Worm (Caenorhabditis elegans) whole organism, L4 larva: Measurements from ENCODE around the gene ztf-1.
A peak's percentile ranks its signal among the peaks of the same experiment; 100 is the strongest.

Source experiments
- F49E8.2 ChIP-seq: sonication (generic microtip); optimal IDR thresholded peaks from 2 replicates; lab custom pipeline; 2016; ENCODE audit warnings: missing compliant biosample characterization, mild to moderate bottlenecking, missing genetic modification characterization, borderline replicate concordance
- daf-12 ChIP-seq: fragments of 150-350 bp; optimal IDR thresholded peaks from 2 replicates; lab custom pipeline; 2014; ENCODE audit warnings: missing biosample characterization, missing genetic modification reagents, missing genetic modification characterization
- daf-16 ChIP-seq, 3 experiments: sonication (generic microtip); optimal IDR thresholded peaks; 2 replicates each; lab custom pipeline; 2016 to 2017; ENCODE audit warnings: missing genetic modification characterization in 3 of 3, missing genetic modification reagents in 3 of 3, mild to moderate bottlenecking in 2 of 3, missing compliant biosample characterization in 2 of 3, missing biosample characterization in 1 of 3, moderate library complexity in 1 of 3
- daf-8 ChIP-seq: fragments of 200-800 bp; sonication (Bioruptor generic); IDR thresholded peaks from 2 replicates; pipeline ENCODE4 v1.3.6; 2022; ENCODE audit warnings: missing genetic modification characterization, missing compliant biosample characterization
- dmd-6 ChIP-seq: fragments of 200-800 bp; sonication (Bioruptor generic); IDR thresholded peaks from 2 replicates; pipeline ENCODE4 v1.3.6; 2022; ENCODE audit warnings: missing genetic modification reagents, missing genetic modification characterization, missing compliant biosample characterization
- dve-1 ChIP-seq: sonication (generic microtip); optimal IDR thresholded peaks from 2 replicates; lab custom pipeline; 2017; ENCODE audit warnings: antibody characterized with exemption, mild to moderate bottlenecking, missing genetic modification characterization, missing compliant biosample characterization; ENCODE audit not compliant: insufficient read depth
- egl-27 ChIP-seq: sonication (generic microtip); optimal IDR thresholded peaks from 3 replicates; lab custom pipeline; 2017; ENCODE audit warnings: missing biosample characterization, missing genetic modification reagents, missing genetic modification characterization
- egl-43 ChIP-seq: fragments of 200-800 bp; sonication (Bioruptor generic); IDR thresholded peaks from 2 replicates; pipeline ENCODE4 v1.3.6; 2022; ENCODE audit warnings: missing genetic modification reagents, missing genetic modification characterization, missing compliant biosample characterization
- fkh-10 ChIP-seq: fragments of 150-350 bp; optimal IDR thresholded peaks from 2 replicates; lab custom pipeline; 2014; ENCODE audit warnings: missing biosample characterization, missing genetic modification reagents, missing genetic modification characterization
- fos-1 ChIP-seq: fragments of 150-350 bp; optimal IDR thresholded peaks from 2 replicates; lab custom pipeline; 2014; ENCODE audit warnings: missing biosample characterization, missing genetic modification characterization
- hmg-1.1 ChIP-seq: fragments of 200-800 bp; sonication (Bioruptor generic); IDR thresholded peaks from 2 replicates; pipeline ENCODE4 v1.3.6; 2022; ENCODE audit warnings: missing genetic modification reagents, missing genetic modification characterization, missing compliant biosample characterization
- jun-1 ChIP-seq: fragments of 150-350 bp; optimal IDR thresholded peaks from 2 replicates; lab custom pipeline; 2014; ENCODE audit warnings: missing biosample characterization, missing genetic modification reagents, missing genetic modification characterization
- lin-15B ChIP-seq: fragments of 150-350 bp; sonication (generic microtip); optimal IDR thresholded peaks from 3 replicates; lab custom pipeline; 2014; ENCODE audit warnings: missing biosample characterization, missing genetic modification characterization
- mxl-2 ChIP-seq: fragments of 200-800 bp; sonication (Bioruptor generic); conservative IDR thresholded peaks from 2 replicates; pipeline ENCODE4 v1.3.6; 2022; ENCODE audit warnings: missing genetic modification reagents, missing genetic modification characterization, missing compliant biosample characterization
- set-16 ChIP-seq: fragments of 200-800 bp; sonication (Bioruptor generic); IDR thresholded peaks from 2 replicates; pipeline ENCODE4 v1.3.6; 2022; ENCODE audit warnings: missing genetic modification reagents, missing genetic modification characterization, missing compliant biosample characterization
- skn-1 ChIP-seq: fragments of 150-350 bp; optimal IDR thresholded peaks from 2 replicates; lab custom pipeline; 2014; ENCODE audit warnings: missing biosample characterization, missing genetic modification characterization
- spr-3 ChIP-seq: fragments of 200-800 bp; sonication (Bioruptor generic); optimal IDR thresholded peaks from 2 replicates; lab custom pipeline; 2018; ENCODE audit warnings: mild to moderate bottlenecking, missing genetic modification characterization, missing compliant biosample characterization
- vab-7 ChIP-seq: fragments of 200-800 bp; sonication (Bioruptor generic); IDR thresholded peaks from 2 replicates; pipeline ENCODE4 v1.3.6; 2022; ENCODE audit warnings: missing genetic modification reagents, missing genetic modification characterization, missing compliant biosample characterization

Gene ztf-1

DNA sequence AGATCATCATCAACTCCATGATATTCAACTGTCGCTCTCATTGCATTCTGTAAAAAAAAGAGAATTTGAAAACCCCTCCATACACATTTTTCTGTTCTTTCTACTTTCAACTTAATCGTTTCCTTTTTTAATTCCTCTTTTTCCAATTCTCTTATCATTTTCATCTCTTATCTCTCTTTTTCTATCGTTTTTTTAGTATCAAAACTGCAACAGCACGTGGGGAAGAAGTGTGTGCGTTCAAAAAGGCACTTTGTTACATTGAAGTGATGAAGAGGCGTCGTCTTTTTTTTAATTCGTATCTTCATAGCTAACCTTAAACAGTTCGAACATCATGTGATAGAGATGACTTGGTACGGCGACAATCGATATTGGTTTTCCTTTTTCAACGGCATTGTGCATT lies 53.0 kb downstream of the ztf-1 start (continued):
- TF ChIP-seq daf-16 (GFP tag; optimal IDR thresholded peaks at IDR 0.05; lab: Kevin White, UChicago): no peak
- TF ChIP-seq daf-16 (tag; optimal IDR thresholded peaks at IDR 0.05; lab: Kevin White, UChicago): peak; percentile 31
- TF ChIP-seq daf-8: no peak
- TF ChIP-seq mxl-2 (GFP tag; lab: Robert Waterston, UW): no peak
- TF ChIP-seq daf-12: no peak
- TF ChIP-seq set-16 (GFP tag; lab: Robert Waterston, UW): no peak
- no peak for TF ChIP-seq jun-1 (tag; lab: Kevin White, UChicago)

DNA sequence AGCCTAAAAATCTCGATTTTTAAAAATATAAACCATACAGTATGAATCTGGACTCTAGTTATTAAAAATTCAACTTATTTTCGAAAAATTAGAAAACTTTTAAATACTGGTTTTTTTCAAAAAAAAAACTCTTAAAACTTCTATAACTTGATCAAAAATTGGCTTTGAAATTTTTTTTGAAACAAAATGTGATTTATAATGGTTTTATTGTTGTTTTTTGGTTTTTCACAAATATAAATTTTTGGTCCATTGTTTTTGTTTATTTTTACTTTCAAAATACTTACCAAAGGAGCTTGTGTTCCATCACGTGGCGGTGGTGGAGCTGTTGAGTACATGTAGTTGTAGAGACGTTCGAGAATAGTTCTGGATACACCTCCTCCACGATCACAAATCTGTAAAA lies 53.9 kb downstream of the ztf-1 start:
- no peak for TF ChIP-seq skn-1 (tag; lab: Kevin White, UChicago)
- no peak for TF ChIP-seq lin-15B (tag; lab: Kevin White, UChicago)
- TF ChIP-seq egl-43 (GFP tag; lab: Robert Waterston, UW): no peak
- no peak for TF ChIP-seq vab-7 (GFP tag; lab: Robert Waterston, UW)
- no peak for TF ChIP-seq daf-16 (GFP tag; optimal IDR thresholded peaks at IDR 0.05; lab: Kevin White, UChicago)
- TF ChIP-seq daf-16 (tag; optimal IDR thresholded peaks at IDR 0.05; lab: Kevin White, UChicago): no peak
- TF ChIP-seq dve-1 (tag; lab: Kevin White, UChicago): no peak
- TF ChIP-seq mxl-2 (GFP tag; lab: Robert Waterston, UW): no peak
- TF ChIP-seq fkh-10 (GFP tag; lab: Kevin White, UChicago): no peak
- no peak for TF ChIP-seq spr-3 (GFP tag; lab: Kevin White, UChicago)
- TF ChIP-seq daf-8: no peak
- no peak for TF ChIP-seq dmd-6 (GFP tag; lab: Robert Waterston, UW)
- TF ChIP-seq hmg-1.1 (GFP tag; lab: Robert Waterston, UW): no peak
- TF ChIP-seq egl-27 (tag; lab: Kevin White, UChicago): no peak

- TF ChIP-seq fkh-10 (GFP tag; lab: Kevin White, UChicago): peak; percentile 31
- TF ChIP-seq fos-1 (tag; lab: Kevin White, UChicago): no peak
- TF ChIP-seq F49E8.2 (tag; lab: Kevin White, UChicago): no peak
Measured at ce11 chrIII:8737391-8737790, 54.8 kb downstream of the ztf-1 start.
